Fruit fly (Drosophila melanogaster) whole organism, embryonic: ENCODE measurements around the gene Ir40a.

Experiments
- CG17568 ChIP-seq: fragments of 200-800 bp; sonication (Bioruptor generic); optimal IDR thresholded peaks from 2 replicates; lab custom pipeline; 2018; ENCODE audit warnings: missing biosample characterization, mild to moderate bottlenecking, missing genetic modification characterization, moderate library complexity
- CG4730 ChIP-seq: fragments of 200-800 bp; sonication (Bioruptor generic); IDR thresholded peaks from 2 replicates; pipeline ENCODE4 v1.3.6; 2022; ENCODE audit warnings: missing biosample characterization, missing genetic modification characterization
- CG8765 ChIP-seq: fragments of 200-800 bp; sonication (Bioruptor generic); IDR thresholded peaks from 2 replicates; pipeline ENCODE4 v1.3.6; 2022; ENCODE audit warnings: missing biosample characterization, missing genetic modification characterization
- Dfd ChIP-seq, 2 experiments: fragments of >200 bp; optimal IDR thresholded peaks; 2 replicates each; lab custom pipeline; 2017; ENCODE audit warnings: missing biosample characterization in 2 of 2, missing genetic modification characterization in 2 of 2
- Doc2 ChIP-seq: fragments of 200-800 bp; sonication (Bioruptor generic); IDR thresholded peaks from 2 replicates; pipeline ENCODE4 v1.3.6; 2022; ENCODE audit warnings: missing biosample characterization, missing genetic modification characterization
- ERR ChIP-seq: fragments of 200-800 bp; sonication (Bioruptor generic); optimal IDR thresholded peaks from 2 replicates; lab custom pipeline; 2016; ENCODE audit warnings: missing biosample characterization, missing genetic modification characterization
- PHDP ChIP-seq: fragments of 200-800 bp; sonication (Bioruptor generic); optimal IDR thresholded peaks from 3 replicates; lab custom pipeline; 2018; ENCODE audit warnings: missing biosample characterization, mild to moderate bottlenecking, missing genetic modification characterization, moderate library complexity
- fd96Cb ChIP-seq: fragments of 200-800 bp; sonication (Bioruptor generic); optimal IDR thresholded peaks from 2 replicates; lab custom pipeline; 2018; ENCODE audit warnings: missing biosample characterization, mild to moderate bottlenecking, missing genetic modification characterization, moderate library complexity
- gem ChIP-seq: fragments of 200-800 bp; sonication (Bioruptor generic); optimal IDR thresholded peaks from 2 replicates; lab custom pipeline; 2019; ENCODE audit warnings: missing biosample characterization, mild to moderate bottlenecking, missing genetic modification characterization, moderate library complexity
- grau ChIP-seq: fragments of 200-800 bp; optimal IDR thresholded peaks from 3 replicates; lab custom pipeline; 2019; ENCODE audit warnings: missing biosample characterization, mild to moderate bottlenecking, missing genetic modification characterization, moderate library complexity
- gro ChIP-seq: fragments of 200-800 bp; sonication (Bioruptor generic); optimal IDR thresholded peaks from 2 replicates; lab custom pipeline; 2016; ENCODE audit warnings: missing biosample characterization, missing genetic modification characterization
- onecut ChIP-seq: fragments of 200-800 bp; sonication (Bioruptor generic); IDR thresholded peaks from 2 replicates; pipeline ENCODE4 v1.3.6; 2022; ENCODE audit warnings: missing biosample characterization, missing genetic modification characterization
- sc ChIP-seq, 3 experiments: fragments of >200 bp in 2 of 3; fragments of 200-800 bp in 1 of 3; sonication (Bioruptor generic) in 1 of 3; optimal IDR thresholded peaks; 2 replicates in 2 of 3; 3 replicates in 1 of 3; lab custom pipeline; 2017; ENCODE audit warnings: mild to moderate bottlenecking in 1 of 3, missing biosample characterization in 1 of 3, missing genetic modification characterization in 1 of 3, missing genetic modification reagents in 1 of 3

dm6 chr2L:22151323-22151722 is 62.9 kb downstream of the Ir40a start, which contains the start of gene dunk:
- TF ChIP-seq grau, result no peak
- no peak for TF ChIP-seq gro (GFP tag; lab: Kevin White, UChicago)
- TF ChIP-seq gem (tag; lab: Kevin White, UChicago), result no peak
- TF ChIP-seq PHDP (tag; lab: Kevin White, UChicago), result no peak
- TF ChIP-seq ERR (GFP tag; lab: Kevin White, UChicago), result no peak
- no peak for TF ChIP-seq onecut (GFP tag; lab: Robert Waterston, UW)
- TF ChIP-seq sc (optimal IDR thresholded peaks at IDR 0.05; lab: Kevin White, UChicago), result no peak
- no peak for TF ChIP-seq sc (GFP tag; optimal IDR thresholded peaks at IDR 0.05; lab: Kevin White, UChicago)
- no peak for TF ChIP-seq Dfd (GFP tag; optimal IDR thresholded peaks at IDR 0.05; lab: Kevin White, UChicago)
- no peak for TF ChIP-seq fd96Cb (tag; lab: Kevin White, UChicago)
- TF ChIP-seq CG8765 (GFP tag; lab: Robert Waterston, UW), result no peak
- no peak for TF ChIP-seq CG17568
- no peak for TF ChIP-seq CG4730 (GFP tag; lab: Robert Waterston, UW)
- no peak for TF ChIP-seq Doc2
